Fruit fly (Drosophila melanogaster): ENCODE data around the gene ND-ASHI.

ND-ASHI gene

dm6 chrX:6656023-6656594, 22.8 kb downstream of the ND-ASHI start (continued):
- TF ChIP-seq CG10543 (GFP tag; optimal IDR thresholded peaks at IDR 0.05) (peak; percentile 54), bsh (GFP tag; optimal IDR thresholded peaks at IDR 0.05) (peak; percentile 73 to 75), CG6854 (GFP tag; optimal IDR thresholded peaks at IDR 0.05) (peak; percentile 81), CG1792 (GFP tag; optimal IDR thresholded peaks at IDR 0.05) (peak; percentile 66), Ptx1 (GFP tag; IDR thresholded peaks at IDR 0.05) (peak; percentile 86), nerfin-1 (tag; optimal IDR thresholded peaks at IDR 0.05) (peak; percentile 70), CG8281 (tag; optimal IDR thresholded peaks at IDR 0.05) (peak; percentile 51), Dad (GFP tag; optimal IDR thresholded peaks at IDR 0.05) (peak; percentile 75), Ets97D (GFP tag; optimal IDR thresholded peaks at IDR 0.05) (peak; percentile 48), prd (optimal IDR thresholded peaks at IDR 0.05) (no peak), prd (GFP tag; IDR thresholded peaks at IDR 0.05) (peak; percentile 87), Rx (GFP tag; IDR thresholded peaks at IDR 0.05) (peak; percentile 69), CG17361 (GFP tag; IDR thresholded peaks at IDR 0.05) (peak; percentile 93), CG8765 (GFP tag; IDR thresholded peaks at IDR 0.05) (peak; percentile 71), lab (GFP tag; optimal IDR thresholded peaks at IDR 0.05) (peak; percentile 92), CG4854 (GFP tag; optimal IDR thresholded peaks at IDR 0.05) (peak; percentile 80), ato (GFP tag; IDR thresholded peaks at IDR 0.05; ENCODE audit: partially characterized antibody) (no peak), cg (GFP tag; optimal IDR thresholded peaks at IDR 0.05) (no peak), ewg (GFP tag; optimal IDR thresholded peaks at IDR 0.05) (peak; percentile 82), CG31365 (tag; optimal IDR thresholded peaks at IDR 0.05) (peak; percentile 38), esg (GFP tag; conservative IDR thresholded peaks at IDR 0.05) (peak; percentile 85), trh (GFP tag; optimal IDR thresholded peaks at IDR 0.05) (peak; percentile 49), CG30403 (GFP tag; optimal IDR thresholded peaks at IDR 0.05) (peak; percentile 87), NfI (GFP tag; optimal IDR thresholded peaks at IDR 0.05) (peak; percentile 87), gce (GFP tag; IDR thresholded peaks at IDR 0.05) (peak; percentile 67; the same call in 1 of the 3 replicates), stc (GFP tag; IDR thresholded peaks at IDR 0.05) (peak; percentile 77), CG10209 (GFP tag; optimal IDR thresholded peaks at IDR 0.05) (peak; percentile 85), dmrt11E (tag; optimal IDR thresholded peaks at IDR 0.05) (peak; percentile 60), CG16813 (GFP tag; IDR thresholded peaks at IDR 0.05; ENCODE audit: partially characterized antibody) (no peak), CG13894 (tag; optimal IDR thresholded peaks at IDR 0.05) (peak; percentile 49), CG11398 (GFP tag; optimal IDR thresholded peaks at IDR 0.05) (peak; percentile 24), CG8944 (GFP tag; optimal IDR thresholded peaks at IDR 0.05) (peak; percentile 78), HHEX (GFP tag; optimal IDR thresholded peaks at IDR 0.05) (peak; percentile 88), mirr (GFP tag; optimal IDR thresholded peaks at IDR 0.05) (peak; percentile 43), CG1602 (GFP tag; optimal IDR thresholded peaks at IDR 0.05) (peak; percentile 75), klu (GFP tag; IDR thresholded peaks at IDR 0.05) (peak; percentile 69), CG11504 (tag; optimal IDR thresholded peaks at IDR 0.05) (peak; percentile 92), CG10654 (GFP tag; optimal IDR thresholded peaks at IDR 0.05) (peak; percentile 57), B-H1 (GFP tag; IDR thresholded peaks at IDR 0.05) (peak; percentile 68), slp2 (GFP tag; optimal IDR thresholded peaks at IDR 0.05) (peak; percentile 85), Elba2 (GFP tag; optimal IDR thresholded peaks at IDR 0.05) (no peak), fru (optimal IDR thresholded peaks at IDR 0.05) (no peak), CG14710 (tag; optimal IDR thresholded peaks at IDR 0.05) (peak; percentile 73), sim (GFP tag; IDR thresholded peaks at IDR 0.05) (0 out of 2 replicates have a peak, but pooled peaks have one; percentile 17), CG31441 (GFP tag; IDR thresholded peaks at IDR 0.05) (peak; percentile 82), CG12236 (GFP tag; optimal IDR thresholded peaks at IDR 0.05) (peak; percentile 68), CG17912 (GFP tag; optimal IDR thresholded peaks at IDR 0.05) (no peak), CG32767 (GFP tag; IDR thresholded peaks at IDR 0.05) (peak; percentile 68; the same call in 1 of the 2 replicates), CG12071 (GFP tag; optimal IDR thresholded peaks at IDR 0.05) (peak; percentile 78), Dip3 (GFP tag; optimal IDR thresholded peaks at IDR 0.05) (peak; percentile 85)

All from whole organism, embryonic.